Worm (Caenorhabditis elegans) whole organism, midembryonic: ENCODE results near the gene R07E3.4.

Experiments
- T22C8.4 ChIP-seq: fragments of 200-800 bp; sonication (Bioruptor generic); IDR thresholded peaks from 2 replicates; pipeline ENCODE4 v1.3.6; 2022; ENCODE audit warnings: missing genetic modification characterization, missing compliant biosample characterization
- cog-1 ChIP-seq: sonication (generic microtip); optimal IDR thresholded peaks from 2 replicates; lab custom pipeline; 2016; ENCODE audit warnings: missing genetic modification characterization, missing compliant biosample characterization
- flt-1 ChIP-seq: fragments of 200-800 bp; sonication (Bioruptor generic); IDR thresholded peaks from 2 replicates; pipeline ENCODE4 v1.3.6; 2022; ENCODE audit warnings: missing genetic modification characterization, missing compliant biosample characterization
- klf-2 ChIP-seq: fragments of 200-800 bp; sonication (Bioruptor generic); conservative IDR thresholded peaks from 2 replicates; pipeline ENCODE4 v1.3.6; 2022; ENCODE audit warnings: missing genetic modification reagents, missing genetic modification characterization, missing compliant biosample characterization
- med-1 ChIP-seq: sonication (generic microtip); optimal IDR thresholded peaks from 2 replicates; lab custom pipeline; 2017; ENCODE audit warnings: missing genetic modification characterization, mild to moderate bottlenecking, missing compliant biosample characterization, antibody characterized with exemption, missing genetic modification reagents; ENCODE audit not compliant: insufficient read depth
- ref-1 ChIP-seq: fragments of 200-800 bp; sonication (Bioruptor generic); conservative IDR thresholded peaks from 2 replicates; pipeline ENCODE4 v1.3.6; 2022; ENCODE audit warnings: missing genetic modification reagents, missing genetic modification characterization, missing compliant biosample characterization
- tab-1 ChIP-seq: fragments of 200-800 bp; sonication (Bioruptor generic); IDR thresholded peaks from 2 replicates; pipeline ENCODE4 v1.3.6; 2022; ENCODE audit warnings: missing genetic modification characterization, missing compliant biosample characterization
- ztf-23 ChIP-seq: fragments of 200-800 bp; sonication (Bioruptor generic); IDR thresholded peaks from 2 replicates; pipeline ENCODE4 v1.3.6; 2022; ENCODE audit warnings: missing genetic modification reagents, missing genetic modification characterization, missing compliant biosample characterization
- ztf-29 ChIP-seq: fragments of 200-800 bp; sonication (Bioruptor generic); IDR thresholded peaks from 2 replicates; pipeline ENCODE4 v1.3.6; 2022; ENCODE audit warnings: missing genetic modification reagents, missing genetic modification characterization, missing compliant biosample characterization

R07E3.4 gene

ce11 chrX:10285634-10286033 is 47.5 kb downstream of the R07E3.4 start, which contains the start of gene npr-6:
Gene npr-6 (minus strand): TSS chrX:10285734.
- TF ChIP-seq ref-1 (GFP tag; lab: Robert Waterston, UW) (no peak), ztf-23 (GFP tag; lab: Robert Waterston, UW) (no peak), cog-1 (tag; lab: Kevin White, UChicago) (no peak), med-1 (no peak), klf-2 (no peak), flt-1 (GFP tag; lab: Robert Waterston, UW) (no peak), ztf-29 (no peak), tab-1 (GFP tag; lab: Robert Waterston, UW) (no peak), T22C8.4 (GFP tag; lab: Robert Waterston, UW) (no peak)
